Fruit fly (Drosophila melanogaster): Measurements from ENCODE around the gene eIF2beta.

The eIF2beta gene

dm6 chr3L:12514762-12515215 is 11.7 kb downstream of the eIF2beta start, which contains the start of the genes sti and tral (continued):
- TF ChIP-seq Fer1 (GFP tag; optimal IDR thresholded peaks at IDR 0.05): peak; percentile 92
- TF ChIP-seq Bteb2 (GFP tag; optimal IDR thresholded peaks at IDR 0.05): peak; percentile 90
- peak; percentile 85 for TF ChIP-seq CG10462 (GFP tag; optimal IDR thresholded peaks at IDR 0.05)
- peak; percentile 59 for TF ChIP-seq odd (GFP tag; optimal IDR thresholded peaks at IDR 0.05)
- TF ChIP-seq grau (tag; optimal IDR thresholded peaks at IDR 0.05): peak; percentile 80
- TF ChIP-seq Fer3 (tag; optimal IDR thresholded peaks at IDR 0.05): peak; percentile 87
- peak; percentile 97 for TF ChIP-seq trem (tag; optimal IDR thresholded peaks at IDR 0.05)
- peak; percentile 81 for TF ChIP-seq CG11085 (GFP tag; IDR thresholded peaks at IDR 0.05)
- TF ChIP-seq unpg (GFP tag; optimal IDR thresholded peaks at IDR 0.05): peak; percentile 81
- TF ChIP-seq run (tag; optimal IDR thresholded peaks at IDR 0.05): peak; percentile 15
- TF ChIP-seq amos (GFP tag; IDR thresholded peaks at IDR 0.05; ENCODE audit: partially characterized antibody): no peak; the same call in 1 of the 2 replicates
- TF ChIP-seq B-H1 (GFP tag; IDR thresholded peaks at IDR 0.05): peak; percentile 76
- TF ChIP-seq scrt (GFP tag; optimal IDR thresholded peaks at IDR 0.05): peak; percentile 68
- no peak for TF ChIP-seq cad (GFP tag; optimal IDR thresholded peaks at IDR 0.05)
- peak; percentile 80 for TF ChIP-seq HLH3B (GFP tag; IDR thresholded peaks at IDR 0.05)
- peak; percentile 75 for TF ChIP-seq CG8924 (tag; optimal IDR thresholded peaks at IDR 0.05)
- TF ChIP-seq CG34376 (GFP tag; optimal IDR thresholded peaks at IDR 0.05): peak; percentile 92
- no peak for TF ChIP-seq tap (tag; optimal IDR thresholded peaks at IDR 0.05)
- TF ChIP-seq CG3163 (GFP tag; optimal IDR thresholded peaks at IDR 0.05): peak; percentile 82
- TF ChIP-seq Adf1 (GFP tag; IDR thresholded peaks at IDR 0.05): peak; percentile 93
- peak; percentile 99 for TF ChIP-seq Med (GFP tag)
- TF ChIP-seq BEAF-32 (GFP tag; optimal IDR thresholded peaks at IDR 0.05): peak; percentile 58
- TF ChIP-seq CG32767 (GFP tag; IDR thresholded peaks at IDR 0.05): peak; percentile 67; the same call in 1 of the 2 replicates
- TF ChIP-seq nerfin-1 (tag; optimal IDR thresholded peaks at IDR 0.05): peak; percentile 81
- 0 out of 2 replicates have a peak, but pooled peaks have one; percentile 50 for TF ChIP-seq CG16779 (GFP tag; IDR thresholded peaks at IDR 0.05)
- TF ChIP-seq CG10366 (GFP tag; IDR thresholded peaks at IDR 0.05): peak; percentile 83
- no peak for TF ChIP-seq C15 (GFP tag; IDR thresholded peaks at IDR 0.05)
- peak; percentile 57; the same call in 1 of the 2 replicates for TF ChIP-seq Nf-YA (GFP tag; IDR thresholded peaks at IDR 0.05)
- peak; percentile 52 for TF ChIP-seq org-1 (GFP tag; optimal IDR thresholded peaks at IDR 0.05)
- TF ChIP-seq luna (GFP tag; optimal IDR thresholded peaks at IDR 0.05): peak; percentile 88
- peak; percentile 40; the same call in 1 of the 2 replicates for TF ChIP-seq CG1024 (GFP tag; IDR thresholded peaks at IDR 0.05)
- peak; percentile 96 for TF ChIP-seq Dp (GFP tag; optimal IDR thresholded peaks at IDR 0.05)
- no peak for TF ChIP-seq zen2 (GFP tag; IDR thresholded peaks at IDR 0.05; ENCODE audit: partially characterized antibody)
- peak; percentile 73 for TF ChIP-seq Taf1 (GFP tag; IDR thresholded peaks at IDR 0.05)
- peak in 1 of 2 experiments; percentile 53 for TF ChIP-seq crp (GFP tag; optimal IDR thresholded peaks at IDR 0.05)
- peak; percentile 64 for TF ChIP-seq wdn (GFP tag; IDR thresholded peaks at IDR 0.05)
- peak; percentile 70 for TF ChIP-seq CG6765 (GFP tag; optimal IDR thresholded peaks at IDR 0.05)
- TF ChIP-seq CG7987 (GFP tag; optimal IDR thresholded peaks at IDR 0.05): peak; percentile 68
- TF ChIP-seq sna (GFP tag; IDR thresholded peaks at IDR 0.05; ENCODE audit: partially characterized antibody): 0 out of 2 replicates have a peak, but pooled peaks have one; percentile 17
- TF ChIP-seq CG2120 (GFP tag; optimal IDR thresholded peaks at IDR 0.05): peak; percentile 97
- TF ChIP-seq seq (GFP tag; IDR thresholded peaks at IDR 0.05): peak; percentile 86
- TF ChIP-seq CG13424 (tag; optimal IDR thresholded peaks at IDR 0.05): peak; percentile 88
- peak; percentile 85 for TF ChIP-seq Nf-YC (tag; optimal IDR thresholded peaks at IDR 0.05)
- peak; percentile 65; the same call in 2 of the 3 replicates for TF ChIP-seq CG7357 (GFP tag; IDR thresholded peaks at IDR 0.05)
- TF ChIP-seq CG11695 (GFP tag; IDR thresholded peaks at IDR 0.05): peak; percentile 68; the same call in 2 of the 3 replicates
- no peak; the same call in 1 of the 2 replicates for TF ChIP-seq GATAe (GFP tag; conservative IDR thresholded peaks at IDR 0.05)
- peak; percentile 80 for TF ChIP-seq CG15269 (tag; optimal IDR thresholded peaks at IDR 0.05)
- peak; percentile 40 for TF ChIP-seq Asciz (GFP tag; optimal IDR thresholded peaks at IDR 0.05)
- TF ChIP-seq CG34224 (GFP tag; IDR thresholded peaks at IDR 0.05; ENCODE audit: partially characterized antibody): 0 out of 3 replicates have a peak, but pooled peaks have one; percentile 15
- peak; percentile 97 for TF ChIP-seq lilli (GFP tag; optimal IDR thresholded peaks at IDR 0.05)
